Worm (Caenorhabditis elegans) whole organism, L2 larva: ENCODE results near the gene pqn-73.

Experiments
- C34F6.9 ChIP-seq: fragments of 150-350 bp; optimal IDR thresholded peaks from 2 replicates; lab custom pipeline; 2014; ENCODE audit warnings: missing biosample characterization, missing genetic modification characterization
- F13H6.1 ChIP-seq: sonication (generic microtip); optimal IDR thresholded peaks from 2 replicates; lab custom pipeline; 2016; ENCODE audit warnings: missing genetic modification characterization, missing compliant biosample characterization
- ZK546.5 ChIP-seq: sonication (generic microtip); optimal IDR thresholded peaks from 2 replicates; lab custom pipeline; 2017; ENCODE audit warnings: missing biosample characterization, missing genetic modification characterization
- alr-1 ChIP-seq: fragments of 150-350 bp; optimal IDR thresholded peaks from 2 replicates; lab custom pipeline; 2014; ENCODE audit warnings: missing biosample characterization, missing genetic modification characterization
- ceh-16 ChIP-seq: fragments of 150-350 bp; optimal IDR thresholded peaks from 2 replicates; lab custom pipeline; 2014; ENCODE audit warnings: missing biosample characterization, missing genetic modification characterization
- ceh-82 ChIP-seq: fragments of 150-350 bp; optimal IDR thresholded peaks from 2 replicates; lab custom pipeline; 2014; ENCODE audit warnings: missing biosample characterization, missing genetic modification characterization
- crh-2 ChIP-seq: sonication (generic microtip); optimal IDR thresholded peaks from 2 replicates; lab custom pipeline; 2017; ENCODE audit warnings: missing biosample characterization, missing genetic modification characterization
- egl-27 ChIP-seq: sonication (generic microtip); optimal IDR thresholded peaks from 3 replicates; lab custom pipeline; 2017; ENCODE audit warnings: missing biosample characterization, missing genetic modification reagents, missing genetic modification characterization
- elt-1 ChIP-seq: fragments of 150-350 bp; optimal IDR thresholded peaks from 2 replicates; lab custom pipeline; 2014; ENCODE audit warnings: missing biosample characterization, missing genetic modification characterization
- elt-3 ChIP-seq: sonication (generic microtip); optimal IDR thresholded peaks from 2 replicates; lab custom pipeline; 2017; ENCODE audit warnings: missing biosample characterization, missing genetic modification characterization
- fos-1 ChIP-seq: fragments of 150-350 bp; optimal IDR thresholded peaks from 2 replicates; lab custom pipeline; 2014; ENCODE audit warnings: missing biosample characterization, missing genetic modification characterization
- gmeb-1 ChIP-seq: fragments of 150-350 bp; optimal IDR thresholded peaks from 2 replicates; lab custom pipeline; 2014; ENCODE audit warnings: missing biosample characterization, missing genetic modification characterization
- lin-39 ChIP-seq: fragments of 150-350 bp; optimal IDR thresholded peaks from 2 replicates; lab custom pipeline; 2014; ENCODE audit warnings: missing biosample characterization, missing genetic modification reagents, missing genetic modification characterization
- lsy-2 ChIP-seq, 2 experiments: fragments of 150-350 bp in 1 of 2; sonication (generic microtip) in 1 of 2; optimal IDR thresholded peaks; 2 replicates each; lab custom pipeline; 2014 to 2017; ENCODE audit warnings: missing biosample characterization in 2 of 2, missing genetic modification characterization in 2 of 2
- mab-5 ChIP-seq: fragments of 150-350 bp; optimal IDR thresholded peaks from 2 replicates; lab custom pipeline; 2014; ENCODE audit warnings: missing biosample characterization, missing genetic modification characterization
- mdl-1 ChIP-seq, 2 experiments: fragments of 150-350 bp in 1 of 2; sonication (generic microtip) in 1 of 2; optimal IDR thresholded peaks; 2 replicates each; lab custom pipeline; 2017; ENCODE audit warnings: missing biosample characterization in 2 of 2, missing genetic modification characterization in 2 of 2
- nhr-11 ChIP-seq: fragments of 150-350 bp; optimal IDR thresholded peaks from 2 replicates; lab custom pipeline; 2014; ENCODE audit warnings: missing biosample characterization, missing genetic modification characterization
- nhr-12 ChIP-seq: fragments of 150-350 bp; optimal IDR thresholded peaks from 2 replicates; lab custom pipeline; 2014; ENCODE audit warnings: missing biosample characterization, missing genetic modification characterization
- nhr-129 ChIP-seq: fragments of 150-350 bp; optimal IDR thresholded peaks from 2 replicates; lab custom pipeline; 2014; ENCODE audit warnings: missing biosample characterization, missing genetic modification characterization
- nhr-21 ChIP-seq: fragments of 150-350 bp; optimal IDR thresholded peaks from 2 replicates; lab custom pipeline; 2014; ENCODE audit warnings: missing biosample characterization, missing genetic modification characterization
- nhr-237 ChIP-seq: fragments of 150-350 bp; optimal IDR thresholded peaks from 2 replicates; lab custom pipeline; 2014; ENCODE audit warnings: missing biosample characterization, missing genetic modification characterization
- nhr-25 ChIP-seq: fragments of 150-350 bp; sonication (generic microtip); optimal IDR thresholded peaks from 3 replicates; lab custom pipeline; 2014; ENCODE audit warnings: missing biosample characterization, missing genetic modification characterization
- nhr-77 ChIP-seq: fragments of 150-350 bp; optimal IDR thresholded peaks from 2 replicates; lab custom pipeline; 2014; ENCODE audit warnings: missing biosample characterization, missing genetic modification characterization
- peb-1 ChIP-seq: fragments of 150-350 bp; optimal IDR thresholded peaks from 2 replicates; lab custom pipeline; 2014; ENCODE audit warnings: missing biosample characterization, missing genetic modification characterization
- sem-4 ChIP-seq: fragments of 150-350 bp; optimal IDR thresholded peaks from 2 replicates; lab custom pipeline; 2014; ENCODE audit warnings: missing biosample characterization, missing genetic modification reagents, missing genetic modification characterization
- skn-1 ChIP-seq: sonication (generic microtip); optimal IDR thresholded peaks from 2 replicates; lab custom pipeline; 2017; ENCODE audit warnings: missing biosample characterization, missing genetic modification characterization
- sma-9 ChIP-seq, 2 experiments: fragments of 150-350 bp in 1 of 2; sonication (generic microtip) in 1 of 2; optimal IDR thresholded peaks; 2 replicates each; lab custom pipeline; 2014 to 2016; ENCODE audit warnings: missing genetic modification characterization in 2 of 2, mild to moderate bottlenecking in 1 of 2, missing biosample characterization in 1 of 2, missing compliant biosample characterization in 1 of 2, missing genetic modification reagents in 1 of 2, moderate library complexity in 1 of 2
- snpc-4 ChIP-seq: fragments of 150-350 bp; optimal IDR thresholded peaks from 2 replicates; lab custom pipeline; 2014; ENCODE audit warnings: missing biosample characterization, missing genetic modification characterization
- unc-39 ChIP-seq: fragments of 150-350 bp; optimal IDR thresholded peaks from 2 replicates; lab custom pipeline; 2014; ENCODE audit warnings: missing biosample characterization, missing genetic modification characterization
- unc-55 ChIP-seq: fragments of 150-350 bp; sonication (generic microtip); optimal IDR thresholded peaks from 3 replicates; lab custom pipeline; 2014; ENCODE audit warnings: missing biosample characterization, missing genetic modification reagents, missing genetic modification characterization
- unc-62 ChIP-seq: fragments of 150-350 bp; optimal IDR thresholded peaks from 2 replicates; lab custom pipeline; 2014; ENCODE audit warnings: missing biosample characterization, missing genetic modification reagents, missing genetic modification characterization
- zag-1 ChIP-seq: fragments of 150-350 bp; optimal IDR thresholded peaks from 2 replicates; lab custom pipeline; 2014; ENCODE audit warnings: missing biosample characterization, missing genetic modification characterization
- ztf-11 ChIP-seq: sonication (generic microtip); optimal IDR thresholded peaks from 2 replicates; lab custom pipeline; 2017; ENCODE audit warnings: missing biosample characterization, missing genetic modification characterization
- ztf-4 ChIP-seq: fragments of 150-350 bp; optimal IDR thresholded peaks from 2 replicates; lab custom pipeline; 2014; ENCODE audit warnings: missing biosample characterization, missing genetic modification characterization

Gene pqn-73

ce11 chrII:8570977-8571376 is 30.5 kb downstream of the pqn-73 start, which contains the start of gene bcs-1:
bcs-1 (plus strand) TSS chrII:8571085.
- TF ChIP-seq unc-39 (tag; lab: Kevin White, UChicago): no peak
- TF ChIP-seq lin-39: no peak
- no peak for TF ChIP-seq nhr-21
- TF ChIP-seq ceh-16 (tag; lab: Kevin White, UChicago): no peak
- no peak for TF ChIP-seq sem-4 (tag; lab: Kevin White, UChicago)
- TF ChIP-seq lsy-2 (tag; optimal IDR thresholded peaks at IDR 0.05; lab: Kevin White, UChicago): no peak
- no peak for TF ChIP-seq nhr-77 (tag; lab: Kevin White, UChicago)
- no peak for TF ChIP-seq fos-1 (tag; lab: Kevin White, UChicago)
- TF ChIP-seq alr-1: no peak
- TF ChIP-seq mdl-1 (tag; optimal IDR thresholded peaks at IDR 0.05; lab: Kevin White, UChicago): no peak
- no peak for TF ChIP-seq nhr-11 (tag; lab: Kevin White, UChicago)
- TF ChIP-seq ceh-82: no peak
- no peak for TF ChIP-seq unc-55
- no peak for TF ChIP-seq skn-1 (tag; lab: Kevin White, UChicago)
- TF ChIP-seq sma-9 (GFP tag; optimal IDR thresholded peaks at IDR 0.05; lab: Kevin White, UChicago): no peak
- no peak for TF ChIP-seq sma-9 (tag; optimal IDR thresholded peaks at IDR 0.05; lab: Kevin White, UChicago)
- no peak for TF ChIP-seq crh-2 (tag; lab: Kevin White, UChicago)
- TF ChIP-seq elt-1 (tag; lab: Kevin White, UChicago): no peak
- TF ChIP-seq snpc-4: no peak
- TF ChIP-seq ztf-11 (tag; lab: Kevin White, UChicago): no peak

ce11 chrII:8573044-8573443 is 32.5 kb downstream of the pqn-73 start, which contains the start of gene F54C9.7:
F54C9.7 (plus strand) TSS chrII:8573344.
- TF ChIP-seq nhr-11 (tag; lab: Kevin White, UChicago): no peak
- peak; percentile 26 for TF ChIP-seq unc-55
- TF ChIP-seq nhr-77 (tag; lab: Kevin White, UChicago): no peak
- TF ChIP-seq ceh-82: no peak
- TF ChIP-seq lsy-2 (tag; optimal IDR thresholded peaks at IDR 0.05; lab: Kevin White, UChicago): no peak
- no peak for TF ChIP-seq ztf-11 (tag; lab: Kevin White, UChicago)

DNA sequence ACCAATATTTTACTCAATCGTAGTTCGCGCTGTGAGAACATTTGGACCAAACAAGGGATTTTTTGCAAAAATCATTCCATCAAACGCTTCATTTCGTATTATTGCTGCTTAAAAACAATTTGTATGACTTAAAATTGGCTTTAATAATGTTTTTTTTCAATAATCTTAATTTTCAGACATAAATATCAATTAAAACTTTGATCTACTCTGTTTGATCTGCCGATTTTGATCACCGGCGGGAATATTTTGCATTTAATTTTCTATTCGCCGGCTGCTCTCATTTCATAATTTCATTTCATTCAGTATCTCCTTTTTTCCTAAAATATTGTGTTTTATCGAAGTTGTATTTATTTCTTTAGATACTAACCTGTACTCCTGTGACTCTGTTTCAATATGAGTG is 34.7 kb downstream of the pqn-73 start, which contains the start of gene puf-5:
TSS of gene puf-5 (plus strand) at position 358 of the 400 bp plus-strand sequence.
- no peak for TF ChIP-seq mab-5 (tag; lab: Kevin White, UChicago)
- TF ChIP-seq unc-62: no peak
- TF ChIP-seq nhr-77 (tag; lab: Kevin White, UChicago): no peak
- no peak for TF ChIP-seq nhr-129 (tag; lab: Kevin White, UChicago)
- TF ChIP-seq peb-1 (tag; lab: Kevin White, UChicago): no peak
- TF ChIP-seq nhr-21: no peak
- no peak for TF ChIP-seq lin-39

DNA sequence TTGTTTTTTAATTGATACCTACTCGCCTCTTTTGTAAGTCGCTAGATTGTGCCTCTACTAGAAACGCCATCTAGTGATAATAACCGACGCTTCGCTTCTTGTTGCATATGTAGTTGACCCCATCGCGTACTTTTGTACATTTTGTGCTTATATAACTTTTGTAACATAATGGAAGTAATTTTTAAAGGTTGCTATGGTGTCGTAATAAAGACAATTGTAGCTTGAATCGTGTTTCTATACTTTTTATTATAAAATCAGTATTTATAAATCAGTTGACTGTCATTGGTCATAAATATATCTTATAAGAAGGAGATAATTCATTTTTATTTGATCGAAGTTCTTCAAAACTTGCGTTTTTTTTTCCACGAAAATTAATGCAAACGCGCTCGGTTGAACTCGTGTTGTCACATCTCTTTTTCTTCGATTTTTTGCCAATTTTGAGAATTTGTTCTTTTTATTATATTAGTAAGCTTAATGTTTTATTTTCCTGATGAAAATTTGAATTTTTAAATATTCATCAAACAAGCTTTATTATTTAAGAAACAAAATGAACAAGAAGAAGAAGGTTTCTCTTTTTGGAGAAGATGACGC is 37.1 kb downstream of the pqn-73 start, which contains the start of gene F54C9.9:
TSS of gene F54C9.9 (plus strand) at position 541 of the 591 bp plus-strand sequence.
- TF ChIP-seq crh-2 (tag; lab: Kevin White, UChicago): peak; percentile 42
- peak in 1 of 2 experiments; percentile 60 for TF ChIP-seq lsy-2 (tag; optimal IDR thresholded peaks at IDR 0.05; lab: Kevin White, UChicago)
- no peak for TF ChIP-seq nhr-237 (tag; lab: Kevin White, UChicago)
- peak; percentile 64 for TF ChIP-seq gmeb-1 (tag; lab: Kevin White, UChicago)
- TF ChIP-seq C34F6.9 (tag; lab: Kevin White, UChicago): peak; percentile 66
- peak; percentile 45 for TF ChIP-seq unc-55
- peak; percentile 79 for TF ChIP-seq nhr-25 (tag; lab: Kevin White, UChicago)
- no peak for TF ChIP-seq elt-3 (tag; lab: Kevin White, UChicago)
- no peak for TF ChIP-seq nhr-12 (tag; lab: Kevin White, UChicago)
- TF ChIP-seq ceh-16 (tag; lab: Kevin White, UChicago): no peak

DNA sequence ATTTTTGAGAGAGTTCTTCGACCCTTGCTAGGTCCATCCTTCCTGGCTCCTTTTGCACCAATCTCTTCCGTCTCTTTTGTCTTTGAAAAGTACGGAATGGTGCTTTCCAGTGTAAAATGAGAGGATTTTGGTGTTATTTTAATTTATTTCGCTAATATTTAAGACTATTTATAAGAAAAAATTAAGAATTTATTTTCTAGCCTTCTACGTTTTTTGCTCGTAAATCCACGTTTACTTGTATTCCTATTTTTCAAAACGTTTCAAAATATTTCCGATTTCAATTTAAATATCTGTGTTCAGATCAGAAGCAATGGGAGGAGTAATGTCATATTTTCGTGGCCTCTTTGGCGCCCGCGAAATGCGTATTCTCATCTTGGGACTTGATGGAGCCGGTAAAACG is 41.2 kb downstream of the pqn-73 start, which contains the start of gene arl-1:
TSS of gene arl-1 (plus strand) at position 301 of the 400 bp plus-strand sequence.
- TF ChIP-seq ZK546.5 (no peak), elt-3 (tag; lab: Kevin White, UChicago) (no peak)
- TF ChIP-seq, all 48 proteins: peak for 0

DNA sequence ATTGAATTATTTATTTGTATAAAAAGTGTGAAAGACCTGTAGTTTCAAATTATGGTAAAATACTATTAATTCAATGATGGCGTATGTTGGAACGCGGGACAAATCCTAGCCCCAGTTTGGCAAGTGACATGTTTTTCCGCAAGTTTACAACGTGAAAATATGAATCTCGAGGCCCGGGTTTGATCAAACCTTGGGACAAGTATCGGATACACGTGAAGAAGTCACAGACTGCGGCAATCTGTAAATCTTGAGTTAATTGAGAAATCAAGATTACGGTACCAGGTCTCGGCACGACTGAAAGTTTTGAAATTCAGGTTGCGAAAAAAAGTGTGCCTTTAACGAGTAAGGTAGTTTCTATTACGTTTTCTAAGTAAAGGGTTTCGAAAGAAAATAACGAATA is 42.5 kb downstream of the pqn-73 start:
- TF ChIP-seq C34F6.9 (tag; lab: Kevin White, UChicago) (no peak), egl-27 (tag; lab: Kevin White, UChicago) (no peak), zag-1 (tag; lab: Kevin White, UChicago) (no peak), fos-1 (tag; lab: Kevin White, UChicago) (no peak), ZK546.5 (no peak), unc-39 (tag; lab: Kevin White, UChicago) (no peak), crh-2 (tag; lab: Kevin White, UChicago) (no peak), mab-5 (tag; lab: Kevin White, UChicago) (no peak), unc-62 (no peak), ztf-4 (tag; lab: Kevin White, UChicago) (no peak), F13H6.1 (tag; lab: Kevin White, UChicago) (no peak), nhr-25 (tag; lab: Kevin White, UChicago) (no peak), unc-55 (no peak)
- TF ChIP-seq, all 48 proteins: peak for 0
